Worm (Caenorhabditis elegans) whole organism, L4 larva: ENCODE results near the gene doxa-1.

ENCODE experiments used
- D1046.2 ChIP-seq: fragments of 200-800 bp; sonication (Bioruptor generic); IDR thresholded peaks from 2 replicates; pipeline ENCODE4 v1.3.6; 2022; ENCODE audit warnings: missing genetic modification characterization, missing compliant biosample characterization
- F10B5.3 ChIP-seq: sonication (generic microtip); optimal IDR thresholded peaks from 2 replicates; lab custom pipeline; 2016; ENCODE audit warnings: mild to moderate bottlenecking, missing genetic modification characterization, missing compliant biosample characterization
- F44E2.7 ChIP-seq: fragments of 200-800 bp; sonication (Bioruptor generic); IDR thresholded peaks from 2 replicates; pipeline ENCODE4 v2.1.2; 2022; ENCODE audit warnings: missing genetic modification characterization, missing compliant biosample characterization
- F49E8.2 ChIP-seq: sonication (generic microtip); optimal IDR thresholded peaks from 2 replicates; lab custom pipeline; 2016; ENCODE audit warnings: missing compliant biosample characterization, mild to moderate bottlenecking, missing genetic modification characterization, borderline replicate concordance
- Y105C5A.15 ChIP-seq: fragments of 200-800 bp; sonication (Bioruptor generic); IDR thresholded peaks from 2 replicates; pipeline ENCODE4 v1.3.6; 2022; ENCODE audit warnings: missing genetic modification characterization, missing compliant biosample characterization
- ZK546.5 ChIP-seq, 2 experiments: sonication (generic microtip); optimal IDR thresholded peaks; 2 replicates each; lab custom pipeline; 2017; ENCODE audit warnings: missing biosample characterization in 2 of 2, missing genetic modification characterization in 2 of 2
- aha-1 ChIP-seq: fragments of 150-350 bp; peaks from one replicate; lab custom pipeline; 2014; ENCODE audit warnings: missing biosample characterization, missing genetic modification characterization
- aly-2 ChIP-seq: sonication (generic microtip); optimal IDR thresholded peaks from 2 replicates; lab custom pipeline; 2018; ENCODE audit warnings: missing biosample characterization, missing genetic modification characterization
- ama-1 ChIP-seq: fragments of 150-350 bp; optimal IDR thresholded peaks from 2 replicates; lab custom pipeline; 2014; ENCODE audit warnings: inconsistent platforms, mixed read lengths
- ceh-62 ChIP-seq: sonication (generic microtip); optimal IDR thresholded peaks from 2 replicates; lab custom pipeline; 2017; ENCODE audit warnings: missing biosample characterization, missing genetic modification characterization
- ceh-82 ChIP-seq: sonication (generic microtip); optimal IDR thresholded peaks from 2 replicates; lab custom pipeline; 2017; ENCODE audit warnings: missing biosample characterization, missing genetic modification characterization
- ctbp-1 ChIP-seq: fragments of 200-800 bp; sonication (Bioruptor generic); IDR thresholded peaks from 2 replicates; pipeline ENCODE4 v1.3.6; 2022; ENCODE audit warnings: missing genetic modification reagents, missing genetic modification characterization, missing compliant biosample characterization
- daf-16 ChIP-seq, 3 experiments: sonication (generic microtip); optimal IDR thresholded peaks; 2 replicates each; lab custom pipeline; 2016 to 2017; ENCODE audit warnings: missing genetic modification characterization in 3 of 3, missing genetic modification reagents in 3 of 3, mild to moderate bottlenecking in 2 of 3, missing compliant biosample characterization in 2 of 3, missing biosample characterization in 1 of 3, moderate library complexity in 1 of 3
- dmd-6 ChIP-seq: fragments of 200-800 bp; sonication (Bioruptor generic); IDR thresholded peaks from 2 replicates; pipeline ENCODE4 v1.3.6; 2022; ENCODE audit warnings: missing genetic modification reagents, missing genetic modification characterization, missing compliant biosample characterization
- dmd-8 ChIP-seq: fragments of 200-800 bp; sonication (Bioruptor generic); IDR thresholded peaks from 2 replicates; pipeline ENCODE4 v1.3.6; 2022; ENCODE audit warnings: missing genetic modification characterization, missing compliant biosample characterization
- dmd-9 ChIP-seq: fragments of 200-800 bp; sonication (Bioruptor generic); IDR thresholded peaks from 2 replicates; pipeline ENCODE4 v1.3.6; 2022; ENCODE audit warnings: missing genetic modification reagents, missing genetic modification characterization, missing compliant biosample characterization
- dve-1 ChIP-seq: sonication (generic microtip); optimal IDR thresholded peaks from 2 replicates; lab custom pipeline; 2017; ENCODE audit warnings: antibody characterized with exemption, mild to moderate bottlenecking, missing genetic modification characterization, missing compliant biosample characterization; ENCODE audit not compliant: insufficient read depth
- fkh-10 ChIP-seq: fragments of 150-350 bp; optimal IDR thresholded peaks from 2 replicates; lab custom pipeline; 2014; ENCODE audit warnings: missing biosample characterization, missing genetic modification reagents, missing genetic modification characterization
- fos-1 ChIP-seq: fragments of 150-350 bp; optimal IDR thresholded peaks from 2 replicates; lab custom pipeline; 2014; ENCODE audit warnings: missing biosample characterization, missing genetic modification characterization
- gei-8 ChIP-seq: fragments of 200-800 bp; sonication (Bioruptor generic); optimal IDR thresholded peaks from 2 replicates; lab custom pipeline; 2018; ENCODE audit warnings: mild to moderate bottlenecking, missing genetic modification characterization, missing compliant biosample characterization
- hlh-11 ChIP-seq: fragments of 200-800 bp; sonication (Bioruptor generic); optimal IDR thresholded peaks from 2 replicates; lab custom pipeline; 2018; ENCODE audit warnings: mild to moderate bottlenecking, missing genetic modification characterization, missing compliant biosample characterization
- hlh-30 ChIP-seq: sonication (generic microtip); optimal IDR thresholded peaks from 2 replicates; lab custom pipeline; 2017; ENCODE audit warnings: antibody characterized with exemption, mild to moderate bottlenecking, missing genetic modification characterization, missing compliant biosample characterization; ENCODE audit not compliant: insufficient read depth
- lin-13 ChIP-seq: fragments of 150-350 bp; optimal IDR thresholded peaks from 2 replicates; lab custom pipeline; 2014; ENCODE audit warnings: missing biosample characterization, missing genetic modification reagents, missing genetic modification characterization
- lin-38 ChIP-seq: fragments of 200-800 bp; sonication (Bioruptor generic); IDR thresholded peaks from 2 replicates; pipeline ENCODE4 v1.3.6; 2022; ENCODE audit warnings: missing genetic modification reagents, missing genetic modification characterization, missing compliant biosample characterization
- lin-39 ChIP-seq: fragments of 150-350 bp; optimal IDR thresholded peaks from 2 replicates; lab custom pipeline; 2014; ENCODE audit warnings: missing biosample characterization, missing genetic modification reagents, missing genetic modification characterization
- mep-1 ChIP-seq: fragments of 150-350 bp; sonication (generic microtip); optimal IDR thresholded peaks from 3 replicates; lab custom pipeline; 2014; ENCODE audit warnings: missing biosample characterization, missing genetic modification characterization
- mes-2 ChIP-seq: sonication (generic microtip); optimal IDR thresholded peaks from 2 replicates; lab custom pipeline; 2016; ENCODE audit warnings: missing genotype, mild to moderate bottlenecking, missing genetic modification characterization, missing compliant biosample characterization; ENCODE audit not compliant: poor library complexity, severe bottlenecking
- nhr-111 ChIP-seq: fragments of 200-800 bp; sonication (Bioruptor generic); optimal IDR thresholded peaks from 2 replicates; lab custom pipeline; 2018; ENCODE audit warnings: mild to moderate bottlenecking, missing genetic modification characterization, missing compliant biosample characterization
- nhr-28 ChIP-seq: fragments of 150-350 bp; optimal IDR thresholded peaks from 2 replicates; lab custom pipeline; 2014; ENCODE audit warnings: missing biosample characterization, missing genetic modification characterization
- nhr-48 ChIP-seq: sonication (generic microtip); optimal IDR thresholded peaks from 2 replicates; lab custom pipeline; 2016; ENCODE audit warnings: mild to moderate bottlenecking, missing genetic modification characterization, missing compliant biosample characterization
- nhr-6 ChIP-seq: fragments of 150-350 bp; optimal IDR thresholded peaks from 2 replicates; lab custom pipeline; 2014; ENCODE audit warnings: missing biosample characterization, missing genetic modification characterization
- nhr-76 ChIP-seq: fragments of 150-350 bp; optimal IDR thresholded peaks from 2 replicates; lab custom pipeline; 2014; ENCODE audit warnings: missing biosample characterization, missing genetic modification characterization
- pqm-1 ChIP-seq: sonication (generic microtip); optimal IDR thresholded peaks from 2 replicates; lab custom pipeline; 2017; ENCODE audit warnings: missing biosample characterization, missing genetic modification characterization
- saeg-2 ChIP-seq: fragments of 200-800 bp; sonication (Bioruptor generic); IDR thresholded peaks from 2 replicates; pipeline ENCODE4 v1.3.6; 2022; ENCODE audit warnings: missing genetic modification reagents, missing genetic modification characterization, missing compliant biosample characterization
- set-16 ChIP-seq: fragments of 200-800 bp; sonication (Bioruptor generic); IDR thresholded peaks from 2 replicates; pipeline ENCODE4 v1.3.6; 2022; ENCODE audit warnings: missing genetic modification reagents, missing genetic modification characterization, missing compliant biosample characterization
- spr-1 ChIP-seq: sonication (generic microtip); optimal IDR thresholded peaks from 2 replicates; lab custom pipeline; 2016; ENCODE audit warnings: mild to moderate bottlenecking, missing genetic modification characterization, missing compliant biosample characterization
- tag-97 ChIP-seq: fragments of 200-800 bp; sonication (Bioruptor generic); IDR thresholded peaks from 2 replicates; pipeline ENCODE4 v1.3.6; 2022; ENCODE audit warnings: missing genetic modification characterization, missing compliant biosample characterization
- unc-130 ChIP-seq: sonication (generic microtip); optimal IDR thresholded peaks from 2 replicates; lab custom pipeline; 2016; ENCODE audit warnings: missing genetic modification reagents, missing genetic modification characterization, missing compliant biosample characterization
- unc-62 ChIP-seq, 3 experiments: fragments of 150-350 bp in 1 of 3; sonication (generic microtip); optimal IDR thresholded peaks in 2 of 3; peaks in 1 of 3; 1 replicate in 1 of 3; 2 replicates in 2 of 3; lab custom pipeline; 2014 to 2017; ENCODE audit warnings: missing biosample characterization in 3 of 3, missing genetic modification characterization in 3 of 3, missing genetic modification reagents in 3 of 3, missing genotype in 1 of 3
- zip-2 ChIP-seq: fragments of 150-350 bp; optimal IDR thresholded peaks from 2 replicates; lab custom pipeline; 2014; ENCODE audit warnings: missing biosample characterization, missing genetic modification characterization
- ztf-11 ChIP-seq: fragments of 150-350 bp; optimal IDR thresholded peaks from 2 replicates; lab custom pipeline; 2014; ENCODE audit warnings: missing biosample characterization, missing genetic modification characterization

doxa-1 gene

ce11 chrIII:8588592-8589153 is 7.8 kb downstream of the doxa-1 start, which contains the start of gene glr-1:
Gene glr-1 (minus strand): TSS chrIII:8588642.
- no peak for TF ChIP-seq ztf-11 (tag; lab: Kevin White, UChicago)
- TF ChIP-seq aha-1 (tag; lab: Kevin White, UChicago) = peak; percentile 91
- 0 out of 2 replicates have a peak, but pooled peaks have one; percentile 25 for TF ChIP-seq ctbp-1
- TF ChIP-seq fkh-10 (GFP tag; lab: Kevin White, UChicago) = peak; percentile 92
- TF ChIP-seq lin-38 = no peak
- no peak for TF ChIP-seq D1046.2 (GFP tag; lab: Robert Waterston, UW)
- no peak for TF ChIP-seq hlh-30
- TF ChIP-seq lin-13 = no peak

DNA sequence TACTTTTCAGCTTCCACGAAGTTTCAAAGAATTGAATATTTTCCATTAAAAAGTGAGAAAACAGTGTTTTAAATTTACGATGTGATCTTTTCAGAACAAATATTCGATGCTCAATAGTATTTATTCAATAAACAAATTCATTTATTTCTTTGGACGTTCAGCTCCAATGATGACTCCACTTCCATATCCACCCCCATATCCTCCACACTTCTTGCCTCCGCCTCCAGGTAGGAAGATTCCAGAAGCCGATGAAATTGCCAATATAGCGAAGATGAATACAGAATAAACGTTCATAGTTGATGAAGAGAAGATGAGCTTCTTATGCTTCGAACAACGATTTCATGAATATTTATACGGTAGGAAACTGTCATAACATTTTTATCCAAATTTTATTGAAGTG is 8.3 kb downstream of the doxa-1 start, which contains the start of gene fip-3:
TSS of gene fip-3 (minus strand) at position 294 of the 400 bp plus-strand sequence.
- no peak for TF ChIP-seq gei-8 (GFP tag; lab: Kevin White, UChicago)
- TF ChIP-seq unc-62 (GFP tag; optimal IDR thresholded peaks at IDR 0.05 in 1 of 2; lab: Kevin White, UChicago) = peak in 1 of 2 experiments; percentile 94
- TF ChIP-seq unc-62 (tag; optimal IDR thresholded peaks at IDR 0.05; lab: Kevin White, UChicago) = no peak

ce11 chrIII:8590882-8591281 is 10.0 kb downstream of the doxa-1 start, which contains the start of gene fipr-16:
Gene fipr-16 (minus strand): TSS chrIII:8590982.
- no peak for TF ChIP-seq lin-38
- no peak for TF ChIP-seq ceh-62
- no peak for TF ChIP-seq F49E8.2 (tag; lab: Kevin White, UChicago)
- TF ChIP-seq dmd-9 (GFP tag; lab: Robert Waterston, UW) = no peak
- no peak for TF ChIP-seq tag-97 (GFP tag; lab: Robert Waterston, UW)
- TF ChIP-seq ama-1 (lab: Kevin White, UChicago) = no peak
- TF ChIP-seq F10B5.3 (tag; lab: Kevin White, UChicago) = no peak

ce11 chrIII:8593620-8594019 is 12.7 kb downstream of the doxa-1 start, which contains the start of gene C06E1.7:
Gene C06E1.7 (minus strand): TSS chrIII:8593720.
- TF ChIP-seq lin-39 (tag; lab: Kevin White, UChicago) = no peak
- no peak for TF ChIP-seq nhr-48 (tag; lab: Kevin White, UChicago)
- no peak for TF ChIP-seq ctbp-1
- no peak for TF ChIP-seq saeg-2 (GFP tag; lab: Robert Waterston, UW)
- no peak for TF ChIP-seq zip-2 (tag; lab: Kevin White, UChicago)
- TF ChIP-seq hlh-30 = no peak
- TF ChIP-seq ceh-82 (tag; lab: Kevin White, UChicago) = no peak
- no peak for TF ChIP-seq fos-1 (tag; lab: Kevin White, UChicago)
- no peak for TF ChIP-seq nhr-111
- TF ChIP-seq mes-2 (tag; lab: Kevin White, UChicago) = no peak
- no peak for TF ChIP-seq dve-1 (tag; lab: Kevin White, UChicago)
- TF ChIP-seq dmd-8 (GFP tag; lab: Robert Waterston, UW) = no peak
- no peak for TF ChIP-seq nhr-6
- TF ChIP-seq ZK546.5 (tag; optimal IDR thresholded peaks at IDR 0.05; lab: Kevin White, UChicago) = no peak
- no peak for TF ChIP-seq Y105C5A.15
- no peak for TF ChIP-seq nhr-76 (tag; lab: Kevin White, UChicago)
- TF ChIP-seq spr-1 (tag; lab: Kevin White, UChicago) = no peak
- TF ChIP-seq F44E2.7 = no peak
- no peak for TF ChIP-seq mep-1 (tag; lab: Kevin White, UChicago)
- no peak for TF ChIP-seq aly-2 (tag; lab: Kevin White, UChicago)

ce11 chrIII:8594088-8594487 is 13.2 kb downstream of the doxa-1 start:
- TF ChIP-seq pqm-1 (tag; lab: Kevin White, UChicago) = peak; percentile 96
- peak; percentile 90 for TF ChIP-seq nhr-28
- TF ChIP-seq daf-16 (GFP tag; optimal IDR thresholded peaks at IDR 0.05; lab: Kevin White, UChicago) = no peak
- TF ChIP-seq daf-16 (tag; optimal IDR thresholded peaks at IDR 0.05; lab: Kevin White, UChicago) = peak; percentile 35
- peak; percentile 59; the same call in 1 of the 2 replicates for TF ChIP-seq dmd-6 (GFP tag; lab: Robert Waterston, UW)
- TF ChIP-seq aha-1 (tag; lab: Kevin White, UChicago) = peak; percentile 89
- TF ChIP-seq unc-130 (GFP tag; lab: Kevin White, UChicago) = no peak
- TF ChIP-seq set-16 (GFP tag; lab: Robert Waterston, UW) = no peak
- peak; percentile 52 for TF ChIP-seq hlh-11 (tag; lab: Kevin White, UChicago)
